Fruit fly (Drosophila melanogaster): Measurements from ENCODE around the gene SrpRalpha.

- TF ChIP-seq pan (optimal IDR thresholded peaks at IDR 0.05): no peak
- TF ChIP-seq CG8478 (optimal IDR thresholded peaks at IDR 0.05): no peak
Observed at dm6 chrX:11132312-11132711, 3.4 kb upstream of the SrpRalpha start, which contains the start of gene CG44385.
